Fruit fly (Drosophila melanogaster) whole organism: ENCODE data around the gene RhoGAP1A.

Experiments used
- CG8478 ChIP-seq: fragments of >200 bp; optimal IDR thresholded peaks from 2 replicates; lab custom pipeline; 2018; ENCODE audit warnings: inconsistent platforms
- Dll ChIP-seq: fragments of >200 bp; optimal IDR thresholded peaks from 2 replicates; lab custom pipeline; 2017
- EcR ChIP-seq, 2 experiments: fragments of >200 bp; optimal IDR thresholded peaks; 2 replicates each; lab custom pipeline; 2017; ENCODE audit warnings: missing biosample characterization in 2 of 2, missing genetic modification characterization in 2 of 2, missing genetic modification reagents in 2 of 2
- pan ChIP-seq: fragments of >200 bp; optimal IDR thresholded peaks from 2 replicates; lab custom pipeline; 2017
- psq ChIP-seq: fragments of >200 bp; optimal IDR thresholded peaks from 2 replicates; lab custom pipeline; 2017
- usp ChIP-seq: fragments of >200 bp; optimal IDR thresholded peaks from 2 replicates; lab custom pipeline; 2017; ENCODE audit warnings: missing biosample characterization, missing genetic modification characterization, mixed read lengths

- no peak for TF ChIP-seq CG8478 (lab: Kevin White, UChicago)
- no peak for TF ChIP-seq pan (lab: Kevin White, UChicago)
- no peak for TF ChIP-seq EcR (GFP tag; optimal IDR thresholded peaks at IDR 0.05; lab: Kevin White, UChicago)
- TF ChIP-seq Dll, result no peak
- TF ChIP-seq psq (lab: Kevin White, UChicago), result no peak
- TF ChIP-seq usp (GFP tag; lab: Kevin White, UChicago), result no peak
Measured at dm6 chrX:145081-145480, 17.8 kb downstream of the RhoGAP1A start.
